Fruit fly (Drosophila melanogaster) whole organism, adult: ENCODE measurements around the gene Gr36c.

ENCODE experiments used
- CG7045 ChIP-seq: fragments of 200-800 bp; sonication (Bioruptor generic); optimal IDR thresholded peaks from 2 replicates; lab custom pipeline; 2017; ENCODE audit warnings: missing biosample characterization, mild to moderate bottlenecking, missing genetic modification characterization
- Hr96 ChIP-seq: fragments of 200-800 bp; sonication (Bioruptor generic); optimal IDR thresholded peaks from 2 replicates; lab custom pipeline; 2016; ENCODE audit warnings: missing biosample characterization, missing genetic modification characterization
- Mnt ChIP-seq: fragments of 200-800 bp; sonication (Bioruptor generic); optimal IDR thresholded peaks from 2 replicates; lab custom pipeline; 2016; ENCODE audit warnings: missing biosample characterization, mild to moderate bottlenecking, missing genetic modification characterization

DNA sequence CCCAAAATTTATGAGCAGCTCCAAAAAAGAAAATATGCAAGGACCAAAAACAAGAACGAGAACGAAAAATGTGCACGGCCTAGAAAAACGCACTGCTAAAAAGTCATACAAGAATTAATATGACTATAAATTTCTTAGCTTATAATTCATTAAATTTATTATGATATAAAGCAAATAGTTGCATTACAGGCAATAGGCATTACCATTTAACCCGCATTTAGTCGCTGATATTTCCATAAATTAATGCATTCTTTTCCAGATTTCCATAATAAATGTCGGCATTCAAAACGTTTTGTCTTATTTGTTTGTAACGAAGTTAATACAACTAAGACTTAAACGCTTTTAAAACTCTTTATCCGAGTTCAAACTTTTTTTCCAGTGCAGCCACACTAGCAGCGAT is 49.3 kb downstream of the Gr36c start:
- TF ChIP-seq Hr96 (GFP tag; lab: Kevin White, UChicago) (no peak), CG7045 (GFP tag; lab: Kevin White, UChicago) (no peak), Mnt (no peak)
